Worm (Caenorhabditis elegans): ENCODE measurements around the gene amt-2.
A peak's percentile ranks its signal among the peaks of the same experiment; 100 is the strongest.

amt-2 gene

DNA sequence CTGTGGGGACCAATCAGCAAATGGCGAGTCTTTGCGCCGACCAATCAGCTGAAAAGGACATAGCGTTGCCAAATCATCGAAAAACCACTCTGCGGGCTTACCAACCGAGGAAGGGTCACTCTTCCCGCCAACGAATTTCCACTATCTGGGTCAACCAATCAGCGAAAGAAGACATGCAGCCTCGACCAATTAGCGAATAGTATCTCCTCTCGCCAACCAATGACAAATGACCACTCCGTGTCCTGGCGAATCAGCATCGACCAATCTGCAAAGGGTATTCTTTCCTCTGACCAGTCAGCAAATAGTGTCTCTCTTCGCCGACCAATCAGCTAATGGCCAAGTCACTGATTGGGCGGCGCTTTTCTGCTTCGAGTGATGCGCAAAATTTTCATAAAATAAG, 705 bp upstream of the amt-2 start:
- TF ChIP-seq tlp-1 (tag; optimal IDR thresholded peaks at IDR 0.05): no peak
- TF ChIP-seq vab-15 (tag; optimal IDR thresholded peaks at IDR 0.05): no peak
- no peak for TF ChIP-seq nhr-12 (tag; optimal IDR thresholded peaks at IDR 0.05)
- TF ChIP-seq mef-2 (tag; optimal IDR thresholded peaks at IDR 0.05): no peak
- TF ChIP-seq efl-1 (optimal IDR thresholded peaks at IDR 0.05): no peak
- peak in 1 of 2 experiments; percentile 77 for TF ChIP-seq efl-1 (GFP tag; optimal IDR thresholded peaks at IDR 0.05 in 1 of 2)
- TF ChIP-seq ztf-11 (tag; optimal IDR thresholded peaks at IDR 0.05): no peak
- no peak for TF ChIP-seq egl-13 (tag; optimal IDR thresholded peaks at IDR 0.05)
- no peak for TF ChIP-seq snpc-4 (tag; optimal IDR thresholded peaks at IDR 0.05)

DNA sequence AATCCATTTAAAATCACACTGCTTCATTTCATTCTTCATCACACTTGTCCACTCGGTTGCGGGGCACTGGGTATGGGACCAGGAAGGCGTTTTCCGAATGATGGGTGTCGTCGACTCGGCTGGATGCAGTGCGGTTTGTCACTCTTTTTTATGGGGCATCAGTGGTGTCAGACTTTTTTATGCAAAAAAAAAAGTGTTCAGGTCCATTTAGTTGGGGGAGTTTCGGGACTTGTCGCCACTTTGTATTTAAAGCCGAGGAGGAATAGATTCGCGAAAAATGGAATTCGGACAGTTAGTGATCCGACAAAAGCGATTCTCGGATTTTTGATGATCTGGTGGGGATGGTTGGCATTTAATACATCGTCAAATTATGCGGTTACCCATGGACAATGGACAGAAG, 2.8 kb downstream of the amt-2 start:
- TF ChIP-seq nhr-19 (GFP tag; conservative IDR thresholded peaks at IDR 0.05) (no peak), ztf-4 (tag; optimal IDR thresholded peaks at IDR 0.05) (no peak), ceh-90 (tag; optimal IDR thresholded peaks at IDR 0.05) (no peak), ceh-63 (GFP tag; optimal IDR thresholded peaks at IDR 0.05) (no peak), lin-15B (tag; optimal IDR thresholded peaks at IDR 0.05) (no peak), ets-5 (GFP tag; IDR thresholded peaks at IDR 0.05) (no peak), Y116A8C.19 (tag; optimal IDR thresholded peaks at IDR 0.05; ENCODE audit: borderline replicate concordance) (no peak), aly-2 (tag; optimal IDR thresholded peaks at IDR 0.05) (no peak), egl-13 (tag; optimal IDR thresholded peaks at IDR 0.05) (no peak), sox-4 (tag; optimal IDR thresholded peaks at IDR 0.05) (no peak)

DNA sequence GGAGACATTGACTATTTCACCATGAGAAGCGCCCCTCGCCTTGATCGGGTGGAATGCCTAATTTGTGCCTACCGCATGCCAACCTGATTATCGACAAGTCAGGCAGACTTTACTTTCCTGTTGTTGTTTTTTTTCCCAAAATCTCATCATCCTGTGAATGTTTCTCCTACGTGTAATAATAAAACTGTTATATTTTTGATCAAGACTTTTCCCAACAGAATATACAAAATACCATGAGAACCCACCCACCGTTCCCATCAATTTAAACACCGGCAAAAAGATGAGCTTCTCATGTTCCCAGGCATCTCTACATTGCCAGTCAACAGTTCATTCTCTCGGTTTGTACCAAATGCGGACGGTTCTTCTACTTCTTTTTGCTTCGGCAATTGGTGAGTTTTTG, 4.7 kb downstream of the amt-2 start, which contains the start of gene scl-9:
Gene scl-9 (plus strand): TSS at position 301 of the 400 bp plus-strand sequence.
- no peak for TF ChIP-seq nhr-12 (tag; optimal IDR thresholded peaks at IDR 0.05)
- no peak for TF ChIP-seq efl-3 (GFP tag; optimal IDR thresholded peaks at IDR 0.05)
- no peak for TF ChIP-seq ceh-63 (GFP tag; optimal IDR thresholded peaks at IDR 0.05)
- no peak for TF ChIP-seq nhr-11 (tag; optimal IDR thresholded peaks at IDR 0.05)
- TF ChIP-seq elt-2 (tag; optimal IDR thresholded peaks at IDR 0.05): no peak
- TF ChIP-seq fkh-10 (GFP tag; optimal IDR thresholded peaks at IDR 0.05): no peak
- TF ChIP-seq ceh-82 (tag; optimal IDR thresholded peaks at IDR 0.05): no peak
- TF ChIP-seq snpc-4 (tag; optimal IDR thresholded peaks at IDR 0.05): no peak
- TF ChIP-seq ets-5 (GFP tag; IDR thresholded peaks at IDR 0.05): no peak
- no peak for TF ChIP-seq sup-37 (GFP tag; optimal IDR thresholded peaks at IDR 0.05)
- TF ChIP-seq nhr-237 (tag; optimal IDR thresholded peaks at IDR 0.05): no peak
- TF ChIP-seq lir-3 (tag; optimal IDR thresholded peaks at IDR 0.05; ENCODE audit: poor library complexity): no peak
- TF ChIP-seq egl-13 (tag; optimal IDR thresholded peaks at IDR 0.05): no peak
- no peak for TF ChIP-seq swsn-7 (tag; optimal IDR thresholded peaks at IDR 0.05)
- TF ChIP-seq hlh-4 (tag; optimal IDR thresholded peaks at IDR 0.05): no peak
- no peak for TF ChIP-seq xbp-1 (tag; optimal IDR thresholded peaks at IDR 0.05)
- TF ChIP-seq egl-27 (tag; optimal IDR thresholded peaks at IDR 0.05): no peak
- no peak for TF ChIP-seq fkh-8 (tag; optimal IDR thresholded peaks at IDR 0.05)

DNA sequence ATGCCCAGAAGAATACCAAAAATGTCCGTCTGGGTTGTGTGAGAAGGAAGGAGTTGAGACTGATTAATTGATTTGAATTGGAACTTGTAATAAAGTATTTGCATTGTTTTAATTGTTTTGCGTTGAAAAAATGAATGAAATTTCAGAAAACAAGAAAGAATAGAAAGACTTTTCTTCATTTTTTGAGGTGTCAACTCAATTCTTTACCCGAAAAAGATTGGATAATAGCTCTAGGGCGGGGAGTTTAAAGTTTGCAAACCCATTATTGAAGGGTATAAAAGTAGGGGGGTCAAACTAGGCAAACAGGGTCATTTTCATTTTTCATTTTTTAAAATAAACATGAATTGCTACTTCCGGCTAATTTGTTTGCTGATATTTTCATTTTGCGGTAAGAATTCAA, 6.0 kb downstream of the amt-2 start, which contains the start of gene scl-10:
Gene scl-10 (plus strand): TSS at position 301 of the 400 bp plus-strand sequence.
- TF ChIP-seq rnt-1 (tag; optimal IDR thresholded peaks at IDR 0.05): no peak
- TF ChIP-seq ceh-82 (tag; optimal IDR thresholded peaks at IDR 0.05): no peak
- no peak for TF ChIP-seq nhr-47 (tag; optimal IDR thresholded peaks at IDR 0.05)
- TF ChIP-seq dpl-1 (GFP tag; optimal IDR thresholded peaks at IDR 0.05): no peak
- no peak for TF ChIP-seq nhr-28 (tag; optimal IDR thresholded peaks at IDR 0.05)
- no peak for TF ChIP-seq nhr-237 (tag; optimal IDR thresholded peaks at IDR 0.05)
- TF ChIP-seq ceh-8 (GFP tag; optimal IDR thresholded peaks at IDR 0.05): no peak
- no peak for TF ChIP-seq zag-1 (tag; optimal IDR thresholded peaks at IDR 0.05)
- no peak for TF ChIP-seq sup-37 (GFP tag; optimal IDR thresholded peaks at IDR 0.05)

All from whole organism, L1 larva.